Fruit fly (Drosophila melanogaster): ENCODE results near the gene Set.

The Set gene

DNA sequence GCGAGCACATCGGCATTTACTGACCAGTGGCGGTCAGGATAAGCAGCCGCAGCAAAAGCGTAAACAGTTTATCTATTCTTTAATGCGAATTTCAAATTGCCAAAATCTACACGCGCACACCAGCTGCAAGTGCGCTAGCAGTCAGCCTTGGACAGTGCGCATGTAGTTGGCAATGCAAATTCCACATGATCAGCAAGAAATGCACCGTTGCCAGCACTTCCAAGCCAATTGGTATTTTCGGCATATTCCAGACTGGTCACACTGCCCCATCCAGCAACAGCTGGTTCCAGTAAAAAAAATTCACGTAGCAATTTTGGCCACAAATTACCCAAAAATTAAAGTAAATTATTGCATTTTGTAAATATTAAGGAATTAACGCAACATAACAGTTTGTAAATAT is 24.4 kb downstream of the Set start (continued):
- peak; percentile 82 for TF ChIP-seq CG10462 (GFP tag; optimal IDR thresholded peaks at IDR 0.05)
- TF ChIP-seq CG13123 (GFP tag; optimal IDR thresholded peaks at IDR 0.05), result no peak

DNA sequence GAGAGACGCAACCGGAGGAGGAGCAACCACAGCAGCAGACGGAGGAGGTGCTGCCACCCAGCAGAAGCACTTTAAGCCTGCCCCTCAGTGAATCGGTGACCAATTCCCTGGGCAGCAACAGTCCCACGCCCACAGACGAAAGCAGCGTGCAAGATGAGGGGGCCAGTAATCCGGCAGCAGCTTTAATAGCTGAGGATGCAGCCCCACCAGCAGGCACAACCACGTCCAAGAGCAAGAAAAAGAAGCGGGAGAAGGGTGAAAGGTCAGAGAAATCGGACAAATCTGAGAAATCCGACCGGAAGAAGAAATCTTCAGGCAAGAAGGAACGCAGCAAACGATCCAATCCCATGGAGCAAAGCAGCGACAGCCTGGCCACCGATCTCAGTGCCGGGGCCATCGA is 25.4 kb downstream of the Set start:
- TF ChIP-seq Ets65A (GFP tag) (peak; percentile 91), Blimp-1 (GFP tag; optimal IDR thresholded peaks at IDR 0.05) (no peak), Med (GFP tag) (peak; percentile 26)

DNA sequence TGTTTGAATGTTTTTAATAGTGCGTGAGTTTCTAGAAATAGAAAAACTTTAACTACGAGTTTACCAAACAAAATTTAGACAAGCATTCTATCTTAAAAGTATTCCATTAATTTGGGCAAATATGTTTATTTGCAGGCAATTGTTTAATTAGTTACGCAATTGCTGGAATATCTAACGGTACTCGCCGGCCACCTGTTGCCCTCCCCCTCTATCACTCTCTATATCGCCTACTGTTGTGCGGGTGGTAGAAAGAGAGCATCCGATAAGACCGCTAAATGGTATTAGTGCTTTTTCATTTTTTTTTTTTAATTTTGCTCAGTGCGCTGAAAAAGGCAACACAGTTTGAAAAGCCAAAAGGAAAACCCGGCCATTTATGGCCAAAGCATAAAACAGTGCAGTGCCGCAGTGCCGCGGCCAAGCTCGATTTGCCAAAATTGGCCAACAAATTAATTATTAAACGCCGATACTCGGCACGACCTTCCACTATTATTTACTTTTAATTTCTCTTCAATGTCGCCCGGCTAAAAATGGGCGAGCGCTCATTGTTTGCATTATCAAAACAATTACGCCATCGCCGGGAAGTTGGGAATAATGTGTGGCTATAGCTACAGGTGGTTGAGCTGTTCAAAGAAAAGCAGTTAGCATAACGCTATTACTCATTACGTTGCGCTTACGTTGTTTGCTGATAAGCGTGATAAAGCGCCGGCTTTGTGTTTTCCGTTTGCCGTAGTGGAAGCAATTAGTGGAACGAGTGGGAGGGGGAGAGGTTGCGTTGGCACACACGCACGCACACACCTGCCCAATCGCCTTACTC is 26.7 kb downstream of the Set start:
- TF ChIP-seq CG14965 (GFP tag; optimal IDR thresholded peaks at IDR 0.05; ENCODE audit: borderline replicate concordance) (no peak), Dfd (GFP tag; optimal IDR thresholded peaks at IDR 0.05) (no peak), CG17829 (tag; optimal IDR thresholded peaks at IDR 0.05) (no peak), CG16779 (GFP tag; IDR thresholded peaks at IDR 0.05) (no peak), CG43689 (GFP tag; IDR thresholded peaks at IDR 0.05) (no peak), sd (tag; optimal IDR thresholded peaks at IDR 0.05) (no peak), Hr3 (GFP tag; optimal IDR thresholded peaks at IDR 0.05) (no peak), Ets65A (GFP tag) (no peak), twi (tag; optimal IDR thresholded peaks at IDR 0.05) (no peak), Bgb (GFP tag; IDR thresholded peaks at IDR 0.05; ENCODE audit: partially characterized antibody) (no peak), Rx (GFP tag; IDR thresholded peaks at IDR 0.05) (no peak), CG7745 (tag; optimal IDR thresholded peaks at IDR 0.05) (no peak), nom (GFP tag; optimal IDR thresholded peaks at IDR 0.05) (peak; percentile 12), CG9437 (GFP tag; optimal IDR thresholded peaks at IDR 0.05) (peak; percentile 99), sens (GFP tag) (peak; percentile 74), da (GFP tag; optimal IDR thresholded peaks at IDR 0.05) (no peak), pho (GFP tag; optimal IDR thresholded peaks at IDR 0.05) (no peak), abd-A (tag; optimal IDR thresholded peaks at IDR 0.05) (no peak), br (optimal IDR thresholded peaks at IDR 0.05) (no peak), grau (tag; optimal IDR thresholded peaks at IDR 0.05) (no peak), chm (GFP tag; IDR thresholded peaks at IDR 0.05) (no peak), C15 (GFP tag; IDR thresholded peaks at IDR 0.05) (no peak), sr (GFP tag; IDR thresholded peaks at IDR 0.05) (no peak), kah (GFP tag; optimal IDR thresholded peaks at IDR 0.05) (peak; percentile 78), sob (GFP tag; IDR thresholded peaks at IDR 0.05) (no peak), CG17912 (GFP tag; optimal IDR thresholded peaks at IDR 0.05) (peak; percentile 32), p53 (GFP tag; optimal IDR thresholded peaks at IDR 0.05) (no peak), sug (tag; optimal IDR thresholded peaks at IDR 0.05) (peak; percentile 19), CkIIα-i1 (GFP tag; IDR thresholded peaks at IDR 0.05) (no peak), CG10543 (GFP tag; optimal IDR thresholded peaks at IDR 0.05) (no peak), CG7372 (GFP tag; IDR thresholded peaks at IDR 0.05) (no peak), Pdp1 (GFP tag; optimal IDR thresholded peaks at IDR 0.05) (peak in 1 of 2 experiments; percentile 75), H15 (GFP tag; IDR thresholded peaks at IDR 0.05) (no peak), eve (GFP tag; optimal IDR thresholded peaks at IDR 0.05) (peak in 1 of 2 experiments; percentile 9), Adf1 (GFP tag; IDR thresholded peaks at IDR 0.05) (no peak), zen (tag; optimal IDR thresholded peaks at IDR 0.05) (peak; percentile 58), chinmo (GFP tag; IDR thresholded peaks at IDR 0.05; ENCODE audit: partially characterized antibody) (no peak), CG12769 (tag; optimal IDR thresholded peaks at IDR 0.05) (peak; percentile 18), nerfin-1 (tag; optimal IDR thresholded peaks at IDR 0.05) (no peak), Hey (tag; optimal IDR thresholded peaks at IDR 0.05) (no peak), cwo (GFP tag; optimal IDR thresholded peaks at IDR 0.05) (peak; percentile 25), Atf3 (GFP tag; optimal IDR thresholded peaks at IDR 0.05) (no peak), scrt (GFP tag; optimal IDR thresholded peaks at IDR 0.05) (peak; percentile 61)

All from whole organism, embryonic.